Worm (Caenorhabditis elegans): ENCODE results near the gene cya-2.

DNA sequence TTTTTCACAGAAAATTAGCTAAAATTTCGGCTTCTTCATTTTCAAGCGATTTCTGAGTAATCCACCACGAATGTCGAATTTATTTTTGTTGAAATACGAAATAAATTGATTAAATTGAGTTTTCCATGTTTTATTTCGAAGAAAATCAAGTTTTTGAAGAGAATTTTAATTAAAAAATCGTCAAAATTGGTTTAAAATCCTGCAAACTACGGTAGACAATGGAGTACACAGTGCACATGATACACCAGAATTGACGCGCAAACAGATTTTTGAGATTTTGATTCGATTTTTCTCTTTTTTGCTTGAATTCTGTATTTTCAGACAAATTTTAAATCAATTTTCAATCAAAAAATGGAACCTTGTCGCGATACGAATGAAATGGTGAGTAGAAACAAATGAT lies 9.9 kb upstream of the cya-2 start, which contains the start of gene F59H6.14:
- TF ChIP-seq gmeb-2 (tag; optimal IDR thresholded peaks at IDR 0.05) (no peak), ama-1 (optimal IDR thresholded peaks at IDR 0.05) (no peak), pha-4 (tag; optimal IDR thresholded peaks at IDR 0.05) (no peak), elt-2 (tag; optimal IDR thresholded peaks at IDR 0.05) (no peak), fkh-10 (GFP tag; optimal IDR thresholded peaks at IDR 0.05) (no peak), unc-55 (GFP tag; optimal IDR thresholded peaks at IDR 0.05) (no peak), unc-86 (tag; optimal IDR thresholded peaks at IDR 0.05) (no peak), dve-1 (tag; optimal IDR thresholded peaks at IDR 0.05) (no peak), npax-4 (tag; optimal IDR thresholded peaks at IDR 0.05) (no peak), nhr-11 (tag; optimal IDR thresholded peaks at IDR 0.05) (no peak), pros-1 (tag; optimal IDR thresholded peaks at IDR 0.05) (no peak)
